Fruit fly (Drosophila melanogaster) whole organism, pupa: ENCODE measurements around the gene Bruce.

Experiments
- CG10348 ChIP-seq: fragments of 200-800 bp; sonication (Bioruptor generic); IDR thresholded peaks from 2 replicates; pipeline ENCODE4 v1.3.6; 2022; ENCODE audit warnings: missing biosample characterization, missing genetic modification characterization
- CG12605 ChIP-seq: fragments of 200-800 bp; sonication (Bioruptor generic); IDR thresholded peaks from 2 replicates; pipeline ENCODE4 v1.3.6; 2022; ENCODE audit warnings: missing biosample characterization, missing genetic modification characterization
- CG13204 ChIP-seq: fragments of 200-800 bp; sonication (Bioruptor generic); optimal IDR thresholded peaks from 2 replicates; lab custom pipeline; 2018; ENCODE audit warnings: missing biosample characterization, mild to moderate bottlenecking, missing genetic modification characterization, moderate library complexity
- CG14655 ChIP-seq: fragments of 200-800 bp; sonication (Bioruptor generic); optimal IDR thresholded peaks from 3 replicates; lab custom pipeline; 2017; ENCODE audit warnings: mild to moderate bottlenecking, missing biosample characterization, missing genetic modification reagents, missing genetic modification characterization
- CG15710 ChIP-seq: fragments of 200-800 bp; sonication (Bioruptor generic); optimal IDR thresholded peaks from 2 replicates; lab custom pipeline; 2018; ENCODE audit warnings: missing biosample characterization, mild to moderate bottlenecking, missing genetic modification characterization, moderate library complexity
- CG17806 ChIP-seq: fragments of 200-800 bp; sonication (Bioruptor generic); optimal IDR thresholded peaks from 2 replicates; lab custom pipeline; 2018; ENCODE audit warnings: missing biosample characterization, mild to moderate bottlenecking, missing genetic modification characterization, moderate library complexity
- CG32121 ChIP-seq: fragments of 200-800 bp; sonication (Bioruptor generic); IDR thresholded peaks from 2 replicates; pipeline ENCODE4 v1.3.6; 2022; ENCODE audit warnings: missing biosample characterization, missing genetic modification characterization
- CG34367 ChIP-seq: fragments of 200-800 bp; sonication (Bioruptor generic); optimal IDR thresholded peaks from 2 replicates; lab custom pipeline; 2018; ENCODE audit warnings: missing biosample characterization, mild to moderate bottlenecking, missing genetic modification characterization
- CG4496 ChIP-seq: fragments of 200-800 bp; sonication (Bioruptor generic); IDR thresholded peaks from 3 replicates; pipeline ENCODE4 v1.3.6; 2022; ENCODE audit warnings: missing biosample characterization, missing genetic modification characterization
- CG8159 ChIP-seq: fragments of 200-800 bp; sonication (Bioruptor generic); optimal IDR thresholded peaks from 3 replicates; lab custom pipeline; 2018; ENCODE audit warnings: missing biosample characterization, mild to moderate bottlenecking, missing genetic modification characterization, moderate library complexity
- CG8301 ChIP-seq: fragments of 200-800 bp; sonication (Bioruptor generic); optimal IDR thresholded peaks from 2 replicates; lab custom pipeline; 2018; ENCODE audit warnings: missing biosample characterization, mild to moderate bottlenecking, missing genetic modification characterization
- CG9948 ChIP-seq: fragments of 200-800 bp; sonication (Bioruptor generic); optimal IDR thresholded peaks from 2 replicates; lab custom pipeline; 2018; ENCODE audit warnings: missing biosample characterization, mild to moderate bottlenecking, missing genetic modification characterization, moderate library complexity
- D1 ChIP-seq: fragments of 200-800 bp; sonication (Bioruptor generic); optimal IDR thresholded peaks from 2 replicates; lab custom pipeline; 2018; ENCODE audit warnings: missing biosample characterization, mild to moderate bottlenecking, missing genetic modification characterization, moderate library complexity
- EcR ChIP-seq: fragments of 200-800 bp; sonication (Bioruptor generic); optimal IDR thresholded peaks from 3 replicates; lab custom pipeline; 2019; ENCODE audit warnings: missing biosample characterization, missing genetic modification characterization, mild to moderate bottlenecking, moderate library complexity, missing genetic modification reagents
- Ets98B ChIP-seq: fragments of 200-800 bp; sonication (Bioruptor generic); IDR thresholded peaks from 2 replicates; pipeline ENCODE4 v1.3.6; 2022; ENCODE audit warnings: missing biosample characterization, missing genetic modification characterization
- Pif1A ChIP-seq: fragments of 200-800 bp; sonication (Bioruptor generic); optimal IDR thresholded peaks from 3 replicates; lab custom pipeline; 2016; ENCODE audit warnings: missing biosample characterization, missing genetic modification characterization
- Pif1B ChIP-seq: fragments of 200-800 bp; sonication (Bioruptor generic); optimal IDR thresholded peaks from 3 replicates; lab custom pipeline; 2016; ENCODE audit warnings: missing biosample characterization, missing genetic modification characterization
- Snoo ChIP-seq: fragments of 200-800 bp; sonication (Bioruptor generic); optimal IDR thresholded peaks from 3 replicates; lab custom pipeline; 2017; ENCODE audit warnings: missing biosample characterization, mild to moderate bottlenecking, missing genetic modification characterization, inconsistent platforms
- fd96Ca ChIP-seq: fragments of 200-800 bp; sonication (Bioruptor generic); IDR thresholded peaks from 3 replicates; pipeline ENCODE4 v1.3.6; 2022; ENCODE audit warnings: missing biosample characterization, missing genetic modification characterization
- gl ChIP-seq: fragments of 200-800 bp; sonication (Bioruptor generic); optimal IDR thresholded peaks from 2 replicates; lab custom pipeline; 2018; ENCODE audit warnings: missing biosample characterization, mild to moderate bottlenecking, missing genetic modification characterization
- rn ChIP-seq: fragments of 200-800 bp; sonication (Bioruptor generic); IDR thresholded peaks from 2 replicates; pipeline ENCODE4 v1.3.6; 2022; ENCODE audit warnings: missing biosample characterization, missing genetic modification characterization

Bruce gene

dm6 chr3R:10370495-10370894, 39.3 kb upstream of the Bruce start:
- TF ChIP-seq fd96Ca (GFP tag; lab: Robert Waterston, UW), result no peak
- no peak for TF ChIP-seq CG12605 (GFP tag; lab: Robert Waterston, UW)
- no peak for TF ChIP-seq rn
- no peak for TF ChIP-seq gl (tag; lab: Kevin White, UChicago)
- no peak for TF ChIP-seq EcR (GFP tag; lab: Kevin White, UChicago)
- TF ChIP-seq CG15710 (tag; lab: Kevin White, UChicago), result no peak
- TF ChIP-seq CG8159 (tag; lab: Kevin White, UChicago), result no peak
- TF ChIP-seq CG13204, result no peak
- TF ChIP-seq CG32121 (GFP tag; lab: Robert Waterston, UW), result no peak
- no peak for TF ChIP-seq CG8301

dm6 chr3R:10369799-10370198, 38.6 kb upstream of the Bruce start:
- TF ChIP-seq EcR (GFP tag; lab: Kevin White, UChicago) (no peak), CG9948 (tag; lab: Kevin White, UChicago) (no peak), D1 (tag; lab: Kevin White, UChicago) (no peak), CG14655 (GFP tag; lab: Kevin White, UChicago) (no peak), CG15710 (tag; lab: Kevin White, UChicago) (no peak), CG13204 (no peak), CG4496 (GFP tag; lab: Robert Waterston, UW) (no peak), gl (tag; lab: Kevin White, UChicago) (no peak), fd96Ca (GFP tag; lab: Robert Waterston, UW) (no peak), CG10348 (GFP tag; lab: Robert Waterston, UW) (no peak), Pif1B (GFP tag; lab: Kevin White, UChicago) (no peak), Ets98B (GFP tag; lab: Robert Waterston, UW) (no peak), CG12605 (GFP tag; lab: Robert Waterston, UW) (no peak), Snoo (no peak), CG34367 (no peak), rn (no peak), CG17806 (no peak)

- TF ChIP-seq CG9948 (tag; lab: Kevin White, UChicago) (no peak), CG12605 (GFP tag; lab: Robert Waterston, UW) (no peak), Pif1A (GFP tag; lab: Kevin White, UChicago) (no peak), CG15710 (tag; lab: Kevin White, UChicago) (no peak), fd96Ca (GFP tag; lab: Robert Waterston, UW) (no peak), CG10348 (GFP tag; lab: Robert Waterston, UW) (no peak), CG8159 (tag; lab: Kevin White, UChicago) (no peak), Snoo (no peak), CG34367 (no peak), Pif1B (GFP tag; lab: Kevin White, UChicago) (no peak), gl (tag; lab: Kevin White, UChicago) (no peak), rn (no peak), CG4496 (GFP tag; lab: Robert Waterston, UW) (no peak), EcR (GFP tag; lab: Kevin White, UChicago) (no peak), Ets98B (GFP tag; lab: Robert Waterston, UW) (no peak)
These were observed 37.1 kb upstream of the Bruce start for dm6 chr3R:10368251-10368650.

dm6 chr3R:10364287-10364686, 33.1 kb upstream of the Bruce start:
- TF ChIP-seq CG9948 (tag; lab: Kevin White, UChicago) (no peak), CG34367 (no peak), CG4496 (GFP tag; lab: Robert Waterston, UW) (no peak), CG10348 (GFP tag; lab: Robert Waterston, UW) (no peak), CG13204 (no peak), CG8301 (no peak), Ets98B (GFP tag; lab: Robert Waterston, UW) (no peak), Snoo (no peak), fd96Ca (GFP tag; lab: Robert Waterston, UW) (no peak), CG12605 (GFP tag; lab: Robert Waterston, UW) (no peak), CG15710 (tag; lab: Kevin White, UChicago) (no peak), rn (no peak), CG14655 (GFP tag; lab: Kevin White, UChicago) (no peak), D1 (tag; lab: Kevin White, UChicago) (no peak), CG8159 (tag; lab: Kevin White, UChicago) (no peak), Pif1A (GFP tag; lab: Kevin White, UChicago) (no peak)

dm6 chr3R:10357364-10357676, 26.2 kb upstream of the Bruce start:
- TF ChIP-seq EcR (GFP tag; lab: Kevin White, UChicago) (peak; percentile 26), CG9948 (tag; lab: Kevin White, UChicago) (no peak), CG12605 (GFP tag; lab: Robert Waterston, UW) (no peak)

- TF ChIP-seq D1 (tag; lab: Kevin White, UChicago) (peak; percentile 78), CG17806 (peak; percentile 90), Ets98B (GFP tag; lab: Robert Waterston, UW) (no peak), CG10348 (GFP tag; lab: Robert Waterston, UW) (no peak), CG32121 (GFP tag; lab: Robert Waterston, UW) (no peak), CG34367 (peak; percentile 88), gl (tag; lab: Kevin White, UChicago) (peak; percentile 83), CG12605 (GFP tag; lab: Robert Waterston, UW) (no peak), CG15710 (tag; lab: Kevin White, UChicago) (peak; percentile 91), rn (no peak), CG9948 (tag; lab: Kevin White, UChicago) (peak; percentile 90), CG8159 (tag; lab: Kevin White, UChicago) (peak; percentile 92), Pif1B (GFP tag; lab: Kevin White, UChicago) (peak; percentile 90), CG8301 (peak; percentile 93), Snoo (peak; percentile 75), EcR (GFP tag; lab: Kevin White, UChicago) (no peak), CG4496 (GFP tag; lab: Robert Waterston, UW) (no peak), CG14655 (GFP tag; lab: Kevin White, UChicago) (peak; percentile 93), CG13204 (peak; percentile 80), fd96Ca (GFP tag; lab: Robert Waterston, UW) (peak; percentile 43; the same call in 2 of the 3 replicates), Pif1A (GFP tag; lab: Kevin White, UChicago) (peak; percentile 90)
These were observed 25.6 kb upstream of the Bruce start for dm6 chr3R:10356563-10357363.
